Worm (Caenorhabditis elegans) whole organism, midembryonic: ENCODE data around the gene pafo-1.

Source experiments
- T22C8.4 ChIP-seq: fragments of 200-800 bp; sonication (Bioruptor generic); IDR thresholded peaks from 2 replicates; pipeline ENCODE4 v1.3.6; 2022; ENCODE audit warnings: missing genetic modification characterization, missing compliant biosample characterization
- flt-1 ChIP-seq: fragments of 200-800 bp; sonication (Bioruptor generic); IDR thresholded peaks from 2 replicates; pipeline ENCODE4 v1.3.6; 2022; ENCODE audit warnings: missing genetic modification characterization, missing compliant biosample characterization
- klf-2 ChIP-seq: fragments of 200-800 bp; sonication (Bioruptor generic); conservative IDR thresholded peaks from 2 replicates; pipeline ENCODE4 v1.3.6; 2022; ENCODE audit warnings: missing genetic modification reagents, missing genetic modification characterization, missing compliant biosample characterization
- ref-1 ChIP-seq: fragments of 200-800 bp; sonication (Bioruptor generic); conservative IDR thresholded peaks from 2 replicates; pipeline ENCODE4 v1.3.6; 2022; ENCODE audit warnings: missing genetic modification reagents, missing genetic modification characterization, missing compliant biosample characterization
- tab-1 ChIP-seq: fragments of 200-800 bp; sonication (Bioruptor generic); IDR thresholded peaks from 2 replicates; pipeline ENCODE4 v1.3.6; 2022; ENCODE audit warnings: missing genetic modification characterization, missing compliant biosample characterization
- ztf-23 ChIP-seq: fragments of 200-800 bp; sonication (Bioruptor generic); IDR thresholded peaks from 2 replicates; pipeline ENCODE4 v1.3.6; 2022; ENCODE audit warnings: missing genetic modification reagents, missing genetic modification characterization, missing compliant biosample characterization
- ztf-29 ChIP-seq: fragments of 200-800 bp; sonication (Bioruptor generic); IDR thresholded peaks from 2 replicates; pipeline ENCODE4 v1.3.6; 2022; ENCODE audit warnings: missing genetic modification reagents, missing genetic modification characterization, missing compliant biosample characterization

- TF ChIP-seq ztf-29 (GFP tag; lab: Robert Waterston, UW), result no peak
- no peak for TF ChIP-seq flt-1 (GFP tag; lab: Robert Waterston, UW)
- TF ChIP-seq ref-1 (GFP tag; lab: Robert Waterston, UW), result no peak
- no peak for TF ChIP-seq T22C8.4 (GFP tag; lab: Robert Waterston, UW)
- no peak for TF ChIP-seq ztf-23
- no peak for TF ChIP-seq tab-1 (GFP tag; lab: Robert Waterston, UW)
- TF ChIP-seq klf-2 (GFP tag; lab: Robert Waterston, UW), result no peak
These were observed 22.1 kb downstream of the pafo-1 start, which contains the start of gene F38B7.2 for ce11 chrV:11543564-11543963.
